Worm (Caenorhabditis elegans) whole organism, L4 larva: ENCODE measurements around the gene cdc-48.1.

ENCODE experiments used
- F37D6.2 ChIP-seq: sonication (generic microtip); optimal IDR thresholded peaks from 2 replicates; lab custom pipeline; 2016; ENCODE audit warnings: mild to moderate bottlenecking, missing genetic modification characterization, missing compliant biosample characterization
- R02D3.7 ChIP-seq: fragments of 150-350 bp; sonication (generic microtip); optimal IDR thresholded peaks from 3 replicates; lab custom pipeline; 2014; ENCODE audit warnings: missing biosample characterization, missing genetic modification characterization
- T20F7.1 ChIP-seq: fragments of 200-800 bp; sonication (Bioruptor generic); optimal IDR thresholded peaks from 2 replicates; lab custom pipeline; 2018; ENCODE audit warnings: mild to moderate bottlenecking, missing genetic modification characterization, missing compliant biosample characterization
- T26A8.4 ChIP-seq: fragments of 200-800 bp; sonication (Bioruptor generic); IDR thresholded peaks from 2 replicates; pipeline ENCODE4 v1.3.6; 2022; ENCODE audit warnings: missing genetic modification characterization, missing compliant biosample characterization
- Y48G9A.11 ChIP-seq: fragments of 200-800 bp; sonication (Bioruptor generic); IDR thresholded peaks from 2 replicates; pipeline ENCODE4 v1.3.6; 2022; ENCODE audit warnings: missing genetic modification reagents, missing genetic modification characterization, missing compliant biosample characterization
- Y75B8A.6 ChIP-seq: fragments of 200-800 bp; sonication (Bioruptor generic); IDR thresholded peaks from 2 replicates; pipeline ENCODE4 v1.3.6; 2022; ENCODE audit warnings: missing genetic modification reagents, missing genetic modification characterization, missing compliant biosample characterization
- ZK546.5 ChIP-seq, 2 experiments: sonication (generic microtip); optimal IDR thresholded peaks; 2 replicates each; lab custom pipeline; 2017; ENCODE audit warnings: missing biosample characterization in 2 of 2, missing genetic modification characterization in 2 of 2
- aha-1 ChIP-seq: fragments of 150-350 bp; peaks from one replicate; lab custom pipeline; 2014; ENCODE audit warnings: missing biosample characterization, missing genetic modification characterization
- aly-2 ChIP-seq: sonication (generic microtip); optimal IDR thresholded peaks from 2 replicates; lab custom pipeline; 2018; ENCODE audit warnings: missing biosample characterization, missing genetic modification characterization
- arid-1 ChIP-seq: fragments of 200-800 bp; sonication (Bioruptor generic); conservative IDR thresholded peaks from 2 replicates; pipeline ENCODE4 v1.3.6; 2022; ENCODE audit warnings: missing genetic modification reagents, missing genetic modification characterization, missing compliant biosample characterization
- ceh-20 ChIP-seq: fragments of 200-800 bp; sonication (Bioruptor generic); IDR thresholded peaks from 2 replicates; pipeline ENCODE4 v1.3.6; 2022; ENCODE audit warnings: missing genetic modification reagents, missing genetic modification characterization, missing compliant biosample characterization
- ceh-28 ChIP-seq: fragments of 150-350 bp; optimal IDR thresholded peaks from 2 replicates; lab custom pipeline; 2014; ENCODE audit warnings: missing biosample characterization, missing genetic modification reagents, missing genetic modification characterization
- ceh-32 ChIP-seq: sonication (generic microtip); optimal IDR thresholded peaks from 2 replicates; lab custom pipeline; 2016; ENCODE audit warnings: mild to moderate bottlenecking, missing genetic modification characterization, missing compliant biosample characterization; ENCODE audit not compliant: poor library complexity
- cey-2 ChIP-seq: sonication (generic microtip); optimal IDR thresholded peaks from 3 replicates; lab custom pipeline; 2017; ENCODE audit warnings: missing genetic modification characterization, mild to moderate bottlenecking, missing compliant biosample characterization, antibody characterized with exemption, borderline replicate concordance; ENCODE audit not compliant: insufficient read depth
- daf-16 ChIP-seq, 3 experiments: sonication (generic microtip); optimal IDR thresholded peaks; 2 replicates each; lab custom pipeline; 2016 to 2017; ENCODE audit warnings: missing genetic modification characterization in 3 of 3, missing genetic modification reagents in 3 of 3, mild to moderate bottlenecking in 2 of 3, missing compliant biosample characterization in 2 of 3, missing biosample characterization in 1 of 3, moderate library complexity in 1 of 3
- daf-19 ChIP-seq: fragments of 200-800 bp; sonication (Bioruptor generic); conservative IDR thresholded peaks from 2 replicates; pipeline ENCODE4 v1.3.6; 2022; ENCODE audit warnings: missing genetic modification characterization, missing compliant biosample characterization
- daf-8 ChIP-seq: fragments of 200-800 bp; sonication (Bioruptor generic); IDR thresholded peaks from 2 replicates; pipeline ENCODE4 v1.3.6; 2022; ENCODE audit warnings: missing genetic modification characterization, missing compliant biosample characterization
- dmd-8 ChIP-seq: fragments of 200-800 bp; sonication (Bioruptor generic); IDR thresholded peaks from 2 replicates; pipeline ENCODE4 v1.3.6; 2022; ENCODE audit warnings: missing genetic modification characterization, missing compliant biosample characterization
- dmd-9 ChIP-seq: fragments of 200-800 bp; sonication (Bioruptor generic); IDR thresholded peaks from 2 replicates; pipeline ENCODE4 v1.3.6; 2022; ENCODE audit warnings: missing genetic modification reagents, missing genetic modification characterization, missing compliant biosample characterization
- dpl-1 ChIP-seq: fragments of 150-350 bp; optimal IDR thresholded peaks from 2 replicates; lab custom pipeline; 2014; ENCODE audit warnings: missing biosample characterization, missing genetic modification reagents, missing genetic modification characterization
- duxl-1 ChIP-seq: sonication (generic microtip); optimal IDR thresholded peaks from 2 replicates; lab custom pipeline; 2016; ENCODE audit warnings: mild to moderate bottlenecking, missing genetic modification characterization, moderate library complexity, missing compliant biosample characterization; ENCODE audit not compliant: poor library complexity
- egl-43 ChIP-seq: fragments of 200-800 bp; sonication (Bioruptor generic); IDR thresholded peaks from 2 replicates; pipeline ENCODE4 v1.3.6; 2022; ENCODE audit warnings: missing genetic modification reagents, missing genetic modification characterization, missing compliant biosample characterization
- fos-1 ChIP-seq: fragments of 150-350 bp; optimal IDR thresholded peaks from 2 replicates; lab custom pipeline; 2014; ENCODE audit warnings: missing biosample characterization, missing genetic modification characterization
- gei-8 ChIP-seq: fragments of 200-800 bp; sonication (Bioruptor generic); optimal IDR thresholded peaks from 2 replicates; lab custom pipeline; 2018; ENCODE audit warnings: mild to moderate bottlenecking, missing genetic modification characterization, missing compliant biosample characterization
- hmg-1.1 ChIP-seq: fragments of 200-800 bp; sonication (Bioruptor generic); IDR thresholded peaks from 2 replicates; pipeline ENCODE4 v1.3.6; 2022; ENCODE audit warnings: missing genetic modification reagents, missing genetic modification characterization, missing compliant biosample characterization
- lim-7 ChIP-seq: fragments of 200-800 bp; sonication (Bioruptor generic); IDR thresholded peaks from 2 replicates; pipeline ENCODE4 v1.3.6; 2022; ENCODE audit warnings: missing genetic modification characterization, missing compliant biosample characterization
- lin-1 ChIP-seq: fragments of 200-800 bp; sonication (Bioruptor generic); IDR thresholded peaks from 2 replicates; pipeline ENCODE4 v1.3.6; 2022; ENCODE audit warnings: missing genetic modification reagents, missing genetic modification characterization, missing compliant biosample characterization
- lin-39 ChIP-seq: fragments of 150-350 bp; optimal IDR thresholded peaks from 2 replicates; lab custom pipeline; 2014; ENCODE audit warnings: missing biosample characterization, missing genetic modification reagents, missing genetic modification characterization
- lir-3 ChIP-seq: sonication (generic microtip); optimal IDR thresholded peaks from 2 replicates; lab custom pipeline; 2016; ENCODE audit warnings: mild to moderate bottlenecking, missing genetic modification characterization, missing compliant biosample characterization
- madf-5 ChIP-seq, 2 experiments: fragments of 200-800 bp; sonication (Bioruptor generic); IDR thresholded peaks; 2 replicates each; pipeline ENCODE4 v1.3.6; 2022; ENCODE audit warnings: missing compliant biosample characterization in 2 of 2, missing genetic modification characterization in 2 of 2
- mxl-3 ChIP-seq: fragments of 200-800 bp; sonication (Bioruptor generic); optimal IDR thresholded peaks from 2 replicates; lab custom pipeline; 2018; ENCODE audit warnings: mild to moderate bottlenecking, missing genetic modification characterization, missing compliant biosample characterization
- nhr-10 ChIP-seq: fragments of 150-350 bp; optimal IDR thresholded peaks from 2 replicates; lab custom pipeline; 2014; ENCODE audit warnings: missing biosample characterization, missing genetic modification characterization
- nhr-102 ChIP-seq: sonication (generic microtip); optimal IDR thresholded peaks from 2 replicates; lab custom pipeline; 2016; ENCODE audit warnings: mild to moderate bottlenecking, missing genetic modification characterization, moderate library complexity, missing compliant biosample characterization
- nhr-11 ChIP-seq: fragments of 150-350 bp; optimal IDR thresholded peaks from 2 replicates; lab custom pipeline; 2014; ENCODE audit warnings: missing biosample characterization, missing genetic modification characterization
- nhr-41 ChIP-seq: fragments of 200-800 bp; sonication (Bioruptor generic); IDR thresholded peaks from 2 replicates; pipeline ENCODE4 v1.3.6; 2022; ENCODE audit warnings: missing genetic modification reagents, missing genetic modification characterization, missing compliant biosample characterization
- nhr-42 ChIP-seq: fragments of 200-800 bp; sonication (Bioruptor generic); IDR thresholded peaks from 2 replicates; pipeline ENCODE4 v1.3.6; 2022; ENCODE audit warnings: missing genetic modification characterization, missing compliant biosample characterization
- snpc-1.2 ChIP-seq: fragments of 200-800 bp; sonication (Bioruptor generic); IDR thresholded peaks from 2 replicates; pipeline ENCODE4 v1.3.6; 2022; ENCODE audit warnings: missing genetic modification reagents, missing genetic modification characterization, missing compliant biosample characterization
- snpc-4 ChIP-seq: fragments of 150-350 bp; optimal IDR thresholded peaks from 2 replicates; lab custom pipeline; 2014; ENCODE audit warnings: missing biosample characterization, missing genetic modification characterization
- spr-1 ChIP-seq: sonication (generic microtip); optimal IDR thresholded peaks from 2 replicates; lab custom pipeline; 2016; ENCODE audit warnings: mild to moderate bottlenecking, missing genetic modification characterization, missing compliant biosample characterization
- tra-1 ChIP-seq: fragments of 200-800 bp; sonication (Bioruptor generic); IDR thresholded peaks from 2 replicates; pipeline ENCODE4 v1.3.6; 2022; ENCODE audit warnings: missing genetic modification reagents, missing genetic modification characterization, missing compliant biosample characterization
- unc-39 ChIP-seq: sonication (generic microtip); optimal IDR thresholded peaks from 2 replicates; lab custom pipeline; 2017; ENCODE audit warnings: missing biosample characterization, missing genetic modification characterization
- unc-62 ChIP-seq, 3 experiments: fragments of 150-350 bp in 1 of 3; sonication (generic microtip); optimal IDR thresholded peaks in 2 of 3; peaks in 1 of 3; 1 replicate in 1 of 3; 2 replicates in 2 of 3; lab custom pipeline; 2014 to 2017; ENCODE audit warnings: missing biosample characterization in 3 of 3, missing genetic modification characterization in 3 of 3, missing genetic modification reagents in 3 of 3, missing genotype in 1 of 3
- zfp-3 ChIP-seq: fragments of 200-800 bp; sonication (Bioruptor generic); conservative IDR thresholded peaks from 2 replicates; pipeline ENCODE4 v1.3.6; 2022; ENCODE audit warnings: missing genetic modification reagents, missing genetic modification characterization, missing compliant biosample characterization
- ztf-7 ChIP-seq: fragments of 150-350 bp; optimal IDR thresholded peaks from 2 replicates; lab custom pipeline; 2014; ENCODE audit warnings: missing biosample characterization, missing genetic modification characterization

The cdc-48.1 gene

ce11 chrII:10545924-10546783 is 17.1 kb downstream of the cdc-48.1 start (continued):
- TF ChIP-seq mxl-3 (GFP tag; lab: Kevin White, UChicago) (peak; percentile 3), fos-1 (tag; lab: Kevin White, UChicago) (no peak), lim-7 (peak; percentile 21; the same call in 1 of the 2 replicates), Y48G9A.11 (GFP tag; lab: Robert Waterston, UW) (peak; percentile 25; the same call in 1 of the 2 replicates), nhr-41 (GFP tag; lab: Robert Waterston, UW) (no peak), Y75B8A.6 (GFP tag; lab: Robert Waterston, UW) (peak; percentile 37; the same call in 1 of the 2 replicates), nhr-11 (tag; lab: Kevin White, UChicago) (peak; percentile 46), madf-5 (GFP tag; IDR thresholded peaks at IDR 0.05; lab: Robert Waterston, UW) (0 out of 4 replicates have a peak, but pooled peaks of 1 of the 2 experiments have one; percentile 15), dmd-9 (GFP tag; lab: Robert Waterston, UW) (peak; percentile 42; the same call in 1 of the 2 replicates), lin-1 (GFP tag; lab: Robert Waterston, UW) (0 out of 2 replicates have a peak, but pooled peaks have one; percentile 18), cey-2 (tag; lab: Kevin White, UChicago) (no peak), daf-19 (GFP tag; lab: Robert Waterston, UW) (no peak), T26A8.4 (GFP tag; lab: Robert Waterston, UW) (peak; percentile 54; the same call in 1 of the 2 replicates), zfp-3 (peak; percentile 8), duxl-1 (tag; lab: Kevin White, UChicago) (no peak), snpc-1.2 (GFP tag; lab: Robert Waterston, UW) (peak; percentile 63; the same call in 1 of the 2 replicates), lin-39 (tag; lab: Kevin White, UChicago) (no peak), tra-1 (peak; percentile 41; the same call in 1 of the 2 replicates)

ce11 chrII:10545213-10545612 is 18.0 kb downstream of the cdc-48.1 start:
- TF ChIP-seq ceh-28 (tag; lab: Kevin White, UChicago) (no peak), nhr-102 (no peak), snpc-4 (tag; lab: Kevin White, UChicago) (no peak), gei-8 (GFP tag; lab: Kevin White, UChicago) (no peak), zfp-3 (0 out of 2 replicates have a peak, but pooled peaks have one; percentile 24), daf-19 (GFP tag; lab: Robert Waterston, UW) (no peak), ztf-7 (no peak), lir-3 (tag; lab: Kevin White, UChicago) (no peak), F37D6.2 (tag; lab: Kevin White, UChicago) (no peak), egl-43 (GFP tag; lab: Robert Waterston, UW) (peak; percentile 50), nhr-42 (no peak), duxl-1 (tag; lab: Kevin White, UChicago) (no peak), arid-1 (peak; percentile 50; the same call in 1 of the 2 replicates), madf-5 (GFP tag; IDR thresholded peaks at IDR 0.05; lab: Robert Waterston, UW) (peak in 1 of 2 experiments; percentile 49; a peak in 1 of 4 replicates), daf-8 (no peak), aly-2 (tag; lab: Kevin White, UChicago) (no peak), nhr-10 (tag; lab: Kevin White, UChicago) (no peak), hmg-1.1 (GFP tag; lab: Robert Waterston, UW) (0 out of 2 replicates have a peak, but pooled peaks have one; percentile 5), dpl-1 (GFP tag; lab: Kevin White, UChicago) (no peak), ceh-20 (no peak; the same call in 1 of the 2 replicates), aha-1 (tag; lab: Kevin White, UChicago) (peak; percentile 99), unc-39 (tag; lab: Kevin White, UChicago) (no peak), daf-16 (GFP tag; optimal IDR thresholded peaks at IDR 0.05; lab: Kevin White, UChicago) (no peak), daf-16 (tag; optimal IDR thresholded peaks at IDR 0.05; lab: Kevin White, UChicago) (no peak), mxl-3 (GFP tag; lab: Kevin White, UChicago) (no peak), T20F7.1 (GFP tag; lab: Kevin White, UChicago) (peak; percentile 2), spr-1 (tag; lab: Kevin White, UChicago) (no peak), ceh-32 (tag; lab: Kevin White, UChicago) (no peak), R02D3.7 (tag; lab: Kevin White, UChicago) (no peak), ZK546.5 (tag; optimal IDR thresholded peaks at IDR 0.05; lab: Kevin White, UChicago) (no peak), nhr-11 (tag; lab: Kevin White, UChicago) (no peak), unc-62 (GFP tag; optimal IDR thresholded peaks at IDR 0.05 in 1 of 2; lab: Kevin White, UChicago) (no peak), unc-62 (tag; optimal IDR thresholded peaks at IDR 0.05; lab: Kevin White, UChicago) (no peak), dmd-8 (GFP tag; lab: Robert Waterston, UW) (no peak), tra-1 (no peak), Y75B8A.6 (GFP tag; lab: Robert Waterston, UW) (peak; percentile 75; the same call in 1 of the 2 replicates)
